Worm (Caenorhabditis elegans) whole organism, L4/young adult: Measurements from ENCODE around the gene cpr-3.

ENCODE experiments used
- W03F9.2 ChIP-seq: fragments of 150-350 bp; optimal IDR thresholded peaks from 2 replicates; lab custom pipeline; 2014; ENCODE audit warnings: missing biosample characterization, missing genetic modification characterization
- him-1 ChIP-seq: sonication (generic microtip); optimal IDR thresholded peaks from 2 replicates; lab custom pipeline; 2016; ENCODE audit warnings: missing genotype, missing genetic modification reagents, missing genetic modification characterization, missing compliant biosample characterization

- TF ChIP-seq W03F9.2 (tag; lab: Kevin White, UChicago), result no peak
- no peak for TF ChIP-seq him-1 (tag; lab: Kevin White, UChicago)
Measured at ce11 chrV:15272263-15272662, 26.2 kb downstream of the cpr-3 start, which contains the start of gene T10H4.4.
